Worm (Caenorhabditis elegans) whole organism, L4/young adult: ENCODE data around the gene nspb-9.

Experiments used
- W03F9.2 ChIP-seq: fragments of 150-350 bp; optimal IDR thresholded peaks from 2 replicates; lab custom pipeline; 2014; ENCODE audit warnings: missing biosample characterization, missing genetic modification characterization
- dao-5 ChIP-seq: sonication (generic microtip); optimal IDR thresholded peaks from 2 replicates; lab custom pipeline; 2016; ENCODE audit warnings: missing genotype, missing genetic modification characterization, moderate library complexity, missing compliant biosample characterization
- him-1 ChIP-seq: sonication (generic microtip); optimal IDR thresholded peaks from 2 replicates; lab custom pipeline; 2016; ENCODE audit warnings: missing genotype, missing genetic modification reagents, missing genetic modification characterization, missing compliant biosample characterization

Gene nspb-9

ce11 chrII:14580549-14580948 is at the start of gene nspb-9, which contains the start of gene nspb-8:
Gene nspb-9 (plus strand): TSS chrII:14580859.
Gene nspb-8 (minus strand): TSS chrII:14580649.
- TF ChIP-seq dao-5 (tag; lab: Kevin White, UChicago) (no peak), W03F9.2 (no peak), him-1 (tag; lab: Kevin White, UChicago) (no peak)

ce11 chrII:14534000-14534399 is 46.7 kb upstream of the nspb-9 start, which contains the start of gene C04H5.1:
Gene C04H5.1 (plus strand): TSS chrII:14534300.
- no peak for TF ChIP-seq him-1 (tag; lab: Kevin White, UChicago)
- no peak for TF ChIP-seq dao-5 (tag; lab: Kevin White, UChicago)
- no peak for TF ChIP-seq W03F9.2

ce11 chrII:14537728-14538127 is 42.9 kb upstream of the nspb-9 start, which contains the start of the genes clec-147 and C04H5.7:
Gene clec-147 (minus strand): TSS chrII:14537828.
Gene C04H5.7 (plus strand): TSS chrII:14537946.
- TF ChIP-seq dao-5 (tag; lab: Kevin White, UChicago) (no peak), him-1 (tag; lab: Kevin White, UChicago) (no peak), W03F9.2 (no peak)

- TF ChIP-seq dao-5 (tag; lab: Kevin White, UChicago) (no peak), W03F9.2 (no peak), him-1 (tag; lab: Kevin White, UChicago) (no peak)
These were observed 40.1 kb upstream of the nspb-9 start for ce11 chrII:14540551-14540950.

DNA sequence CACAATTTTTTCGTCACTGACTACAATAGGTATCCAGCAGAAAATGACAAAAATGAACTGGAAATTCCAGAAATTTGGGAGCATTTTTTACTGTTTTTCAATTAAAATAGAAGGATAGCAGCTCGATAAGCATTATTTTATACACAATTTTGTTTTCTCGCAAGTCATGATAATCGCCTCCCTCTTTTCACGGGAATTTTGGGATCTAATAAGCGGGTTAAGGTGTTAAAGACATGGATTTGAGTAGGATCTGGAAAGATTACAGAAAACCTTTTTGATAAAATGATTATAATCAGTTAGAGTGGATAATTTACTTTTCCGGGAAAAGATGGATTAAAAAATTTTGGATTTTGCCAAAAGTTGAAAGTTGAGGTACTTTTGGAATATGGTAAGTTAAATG is 32.0 kb upstream of the nspb-9 start, which contains the start of gene gcy-29:
gcy-29 (minus strand) TSS at position 101 of the 400 bp plus-strand sequence.
- TF ChIP-seq him-1 (tag; lab: Kevin White, UChicago) (no peak), W03F9.2 (no peak), dao-5 (tag; lab: Kevin White, UChicago) (no peak)

DNA sequence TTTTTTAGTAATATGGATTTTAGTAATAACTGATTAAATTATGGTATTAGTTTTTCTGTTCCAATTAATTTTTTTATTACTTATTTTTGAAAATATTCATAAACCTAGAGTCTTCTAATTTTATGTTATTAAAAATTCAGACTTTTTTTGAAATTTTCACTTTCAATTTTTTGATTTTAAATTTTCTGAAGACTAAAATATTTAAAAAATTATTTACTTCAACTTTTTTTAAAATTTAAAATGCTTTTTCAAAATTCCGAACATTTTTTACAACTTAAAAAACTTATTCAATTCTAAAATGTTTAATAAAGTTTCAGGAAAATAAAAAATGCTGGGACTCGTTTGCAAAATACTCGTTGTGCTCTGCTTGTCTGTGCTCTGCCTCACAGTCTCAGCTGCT is 30.0 kb upstream of the nspb-9 start, which contains the start of gene nlp-41:
nlp-41 (plus strand) TSS at position 301 of the 400 bp plus-strand sequence.
- TF ChIP-seq dao-5 (tag; lab: Kevin White, UChicago) (no peak), W03F9.2 (no peak), him-1 (tag; lab: Kevin White, UChicago) (no peak)

ce11 chrII:14555019-14555418 is 25.6 kb upstream of the nspb-9 start:
- TF ChIP-seq him-1 (tag; lab: Kevin White, UChicago) (no peak), W03F9.2 (no peak), dao-5 (tag; lab: Kevin White, UChicago) (no peak)

ce11 chrII:14561549-14562115 is 19.0 kb upstream of the nspb-9 start, which contains the start of gene mog-4:
Gene mog-4 (minus strand): TSS chrII:14561599.
- TF ChIP-seq dao-5 (tag; lab: Kevin White, UChicago) (peak; percentile 38), him-1 (tag; lab: Kevin White, UChicago) (peak; percentile 96), W03F9.2 (peak; percentile 88)

ce11 chrII:14567811-14568210 is 12.8 kb upstream of the nspb-9 start:
- TF ChIP-seq dao-5 (tag; lab: Kevin White, UChicago) (no peak), W03F9.2 (no peak), him-1 (tag; lab: Kevin White, UChicago) (no peak)

ce11 chrII:14569322-14569721 is 11.3 kb upstream of the nspb-9 start:
- no peak for TF ChIP-seq him-1 (tag; lab: Kevin White, UChicago)
- TF ChIP-seq dao-5 (tag; lab: Kevin White, UChicago), result no peak
- TF ChIP-seq W03F9.2, result no peak

DNA sequence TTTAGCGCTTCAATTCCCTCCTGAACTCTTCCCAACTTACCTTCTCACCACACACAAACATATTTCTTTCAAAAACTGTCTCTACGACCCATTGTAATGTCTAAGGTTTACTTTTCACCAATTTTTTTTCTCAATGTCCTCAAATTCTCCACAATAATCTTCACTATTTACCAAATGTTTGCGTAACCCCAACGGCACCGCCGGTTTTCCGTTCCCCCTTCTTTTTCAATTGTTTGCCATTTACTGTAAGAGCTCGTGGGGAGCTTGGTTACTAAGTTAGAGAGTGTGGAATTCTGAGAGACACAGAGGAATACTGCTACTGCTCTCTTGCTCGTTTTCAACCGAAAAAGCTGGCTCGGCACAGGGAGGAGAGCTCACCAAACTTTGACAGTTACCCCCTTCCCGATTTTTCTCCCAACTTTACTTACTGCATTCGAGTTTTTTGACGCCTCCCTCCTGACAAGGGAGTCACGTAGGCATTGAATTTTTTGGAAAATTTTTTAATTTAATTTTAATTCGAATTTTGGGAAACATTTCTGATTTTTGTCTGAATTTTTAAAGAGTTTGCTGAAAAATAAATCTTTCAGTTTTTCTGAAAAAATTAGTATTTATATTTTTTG is 10.0 kb upstream of the nspb-9 start:
- TF ChIP-seq W03F9.2 (no peak), him-1 (tag; lab: Kevin White, UChicago) (no peak), dao-5 (tag; lab: Kevin White, UChicago) (no peak)

ce11 chrII:14573315-14573714 is 7.3 kb upstream of the nspb-9 start, which contains the start of gene madf-5:
Gene madf-5 (plus strand): TSS chrII:14573615.
- TF ChIP-seq dao-5 (tag; lab: Kevin White, UChicago) (no peak), W03F9.2 (no peak), him-1 (tag; lab: Kevin White, UChicago) (no peak)

DNA sequence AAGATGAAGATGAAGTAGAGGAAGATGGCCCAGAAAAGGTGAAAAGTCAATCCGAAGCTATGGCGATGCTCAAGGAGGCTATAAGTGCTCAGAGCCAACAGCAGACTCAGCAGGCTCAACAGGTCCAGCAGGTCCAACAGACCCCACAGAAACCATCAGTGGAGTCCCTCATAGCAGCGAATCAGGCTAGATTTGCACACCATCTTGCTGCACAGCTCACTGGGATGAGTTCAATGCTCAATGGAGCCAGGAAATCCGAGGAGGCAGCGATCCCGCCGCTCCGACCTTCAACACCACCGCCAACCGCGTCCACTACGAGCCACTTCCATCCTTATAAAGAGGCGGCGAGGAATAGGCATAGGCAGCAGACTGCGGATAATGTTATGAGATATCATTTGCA is 5.9 kb upstream of the nspb-9 start:
- TF ChIP-seq dao-5 (tag; lab: Kevin White, UChicago) (no peak), him-1 (tag; lab: Kevin White, UChicago) (no peak), W03F9.2 (no peak)

DNA sequence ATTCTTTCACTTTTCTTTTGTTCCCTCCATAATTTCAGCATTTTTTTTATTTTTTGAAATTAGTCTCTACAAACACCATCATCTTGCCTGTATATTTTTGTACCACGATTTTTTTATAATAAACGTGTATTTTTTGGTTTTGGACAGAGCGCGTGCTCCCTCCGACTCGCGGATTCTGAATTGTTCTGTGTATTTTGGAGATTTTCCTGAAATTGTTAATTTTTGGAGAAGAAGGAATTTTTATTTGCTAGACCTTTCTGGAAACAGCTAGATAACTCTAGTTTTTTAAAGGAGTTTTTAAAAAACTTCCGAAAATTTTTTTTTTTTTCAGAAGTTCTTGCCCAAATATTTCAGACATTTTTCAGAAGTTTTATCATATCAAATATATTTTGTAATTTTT is 4.2 kb upstream of the nspb-9 start, which contains the start of gene C01G12.13:
C01G12.13 (plus strand) TSS at position 301 of the 400 bp plus-strand sequence.
- TF ChIP-seq W03F9.2, result no peak
- no peak for TF ChIP-seq him-1 (tag; lab: Kevin White, UChicago)
- no peak for TF ChIP-seq dao-5 (tag; lab: Kevin White, UChicago)
